Fruit fly (Drosophila melanogaster) whole organism, prepupa: ENCODE results near the gene Rcd-1.

ENCODE experiments used
- Blimp-1 ChIP-seq: fragments of 200-800 bp; sonication (Bioruptor generic); optimal IDR thresholded peaks from 3 replicates; lab custom pipeline; 2017; ENCODE audit warnings: missing biosample characterization, missing genetic modification characterization, mild to moderate bottlenecking, moderate library complexity, missing genetic modification reagents
- CG10631 ChIP-seq: fragments of 200-800 bp; sonication (Bioruptor generic); optimal IDR thresholded peaks from 2 replicates; lab custom pipeline; 2016; ENCODE audit warnings: missing biosample characterization, missing genetic modification characterization
- CG10669 ChIP-seq: fragments of 200-800 bp; sonication (Bioruptor generic); optimal IDR thresholded peaks from 3 replicates; lab custom pipeline; 2018; ENCODE audit warnings: missing biosample characterization, mild to moderate bottlenecking, missing genetic modification characterization, moderate library complexity
- CG11294 ChIP-seq: fragments of 200-800 bp; sonication (Bioruptor generic); IDR thresholded peaks from 2 replicates; pipeline ENCODE4 v1.3.6; 2022; ENCODE audit warnings: missing biosample characterization, missing genetic modification characterization
- CG11762 ChIP-seq: fragments of 200-800 bp; sonication (Bioruptor generic); optimal IDR thresholded peaks from 3 replicates; lab custom pipeline; 2016; ENCODE audit warnings: missing biosample characterization, missing genetic modification characterization; ENCODE audit not compliant: insufficient read depth
- CG11902 ChIP-seq: fragments of 200-800 bp; sonication (Bioruptor generic); optimal IDR thresholded peaks from 3 replicates; lab custom pipeline; 2016; ENCODE audit warnings: missing biosample characterization, missing genetic modification characterization
- CG15336 ChIP-seq: fragments of 200-800 bp; sonication (Bioruptor generic); IDR thresholded peaks from 2 replicates; pipeline ENCODE4 v1.3.6; 2022; ENCODE audit warnings: missing biosample characterization, missing genetic modification characterization
- CG16779 ChIP-seq: fragments of 200-800 bp; sonication (Bioruptor generic); optimal IDR thresholded peaks from 3 replicates; lab custom pipeline; 2017; ENCODE audit warnings: missing biosample characterization, mild to moderate bottlenecking, missing genetic modification characterization
- CG3032 ChIP-seq: fragments of 200-800 bp; optimal IDR thresholded peaks from 2 replicates; lab custom pipeline; 2019; ENCODE audit warnings: missing biosample characterization, mild to moderate bottlenecking, missing genetic modification characterization, moderate library complexity
- CG31627 ChIP-seq: fragments of 200-800 bp; sonication (Bioruptor generic); optimal IDR thresholded peaks from 3 replicates; lab custom pipeline; 2016; ENCODE audit warnings: missing biosample characterization, missing genetic modification characterization
- CG34406 ChIP-seq: fragments of 200-800 bp; sonication (Bioruptor generic); optimal IDR thresholded peaks from 3 replicates; lab custom pipeline; 2016; ENCODE audit warnings: missing biosample characterization, missing genetic modification characterization
- CG4318 ChIP-seq: fragments of 200-800 bp; sonication (Bioruptor generic); optimal IDR thresholded peaks from 3 replicates; lab custom pipeline; 2017; ENCODE audit warnings: missing biosample characterization, mild to moderate bottlenecking, missing genetic modification characterization
- CG6276 ChIP-seq: fragments of 200-800 bp; sonication (Bioruptor generic); optimal IDR thresholded peaks from 2 replicates; lab custom pipeline; 2017; ENCODE audit warnings: missing biosample characterization, mild to moderate bottlenecking, missing genetic modification characterization
- CG6792 ChIP-seq: fragments of 200-800 bp; sonication (Bioruptor generic); optimal IDR thresholded peaks from 3 replicates; lab custom pipeline; 2016; ENCODE audit warnings: missing biosample characterization, missing genetic modification characterization
- CG6808 ChIP-seq: fragments of 200-800 bp; sonication (Bioruptor generic); optimal IDR thresholded peaks from 3 replicates; lab custom pipeline; 2017; ENCODE audit warnings: missing biosample characterization, missing genetic modification characterization, mild to moderate bottlenecking, moderate library complexity, missing genetic modification reagents
- CG6854 ChIP-seq: fragments of 200-800 bp; sonication (Bioruptor generic); optimal IDR thresholded peaks from 2 replicates; lab custom pipeline; 2017; ENCODE audit warnings: missing biosample characterization, mild to moderate bottlenecking, missing genetic modification characterization
- CG8119 ChIP-seq: fragments of 200-800 bp; sonication (Bioruptor generic); IDR thresholded peaks from 3 replicates; pipeline ENCODE4 v1.3.6; 2022; ENCODE audit warnings: missing biosample characterization, missing genetic modification characterization
- CG8632 ChIP-seq: fragments of 200-800 bp; sonication (Bioruptor generic); optimal IDR thresholded peaks from 3 replicates; lab custom pipeline; 2016; ENCODE audit warnings: missing biosample characterization, missing genetic modification characterization
- Eip75B ChIP-seq: fragments of 200-800 bp; sonication (Bioruptor generic); optimal IDR thresholded peaks from 3 replicates; lab custom pipeline; 2016; ENCODE audit warnings: missing biosample characterization, missing genetic modification characterization
- Ets21C ChIP-seq: fragments of 200-800 bp; sonication (Bioruptor generic); optimal IDR thresholded peaks from 3 replicates; lab custom pipeline; 2016; ENCODE audit warnings: missing biosample characterization, missing genetic modification characterization
- Ets96B ChIP-seq: fragments of 200-800 bp; optimal IDR thresholded peaks from 2 replicates; lab custom pipeline; 2019; ENCODE audit warnings: missing biosample characterization, mild to moderate bottlenecking, missing genetic modification characterization, moderate library complexity
- Gug ChIP-seq: fragments of 200-800 bp; sonication (Bioruptor generic); IDR thresholded peaks from 2 replicates; pipeline ENCODE4 v1.3.6; 2022; ENCODE audit warnings: missing biosample characterization, missing genetic modification characterization
- Hr38 ChIP-seq: sonication (Bioruptor generic); optimal IDR thresholded peaks from 2 replicates; lab custom pipeline; 2016; ENCODE audit warnings: missing biosample characterization, missing genetic modification characterization
- Hr39 ChIP-seq: fragments of 200-800 bp; sonication (Bioruptor generic); optimal IDR thresholded peaks from 2 replicates; lab custom pipeline; 2016; ENCODE audit warnings: missing biosample characterization, missing genetic modification characterization
- Hr4 ChIP-seq: fragments of 200-800 bp; sonication (Bioruptor generic); optimal IDR thresholded peaks from 3 replicates; lab custom pipeline; 2016; ENCODE audit warnings: missing biosample characterization, missing genetic modification characterization
- Lpt ChIP-seq: fragments of 200-800 bp; sonication (Bioruptor generic); optimal IDR thresholded peaks from 3 replicates; lab custom pipeline; 2016; ENCODE audit warnings: missing biosample characterization, missing genetic modification characterization
- Met ChIP-seq: fragments of 200-800 bp; sonication (Bioruptor generic); optimal IDR thresholded peaks from 3 replicates; lab custom pipeline; 2016; ENCODE audit warnings: missing biosample characterization, missing genetic modification characterization
- OdsH ChIP-seq: fragments of 200-800 bp; sonication (Bioruptor generic); optimal IDR thresholded peaks from 3 replicates; lab custom pipeline; 2016; ENCODE audit warnings: missing biosample characterization, missing genetic modification characterization
- Sox102F ChIP-seq: fragments of 200-800 bp; sonication (Bioruptor generic); optimal IDR thresholded peaks from 2 replicates; lab custom pipeline; 2016; ENCODE audit warnings: missing biosample characterization, mild to moderate bottlenecking, missing genetic modification characterization
- Sox14 ChIP-seq: fragments of 200-800 bp; sonication (Bioruptor generic); optimal IDR thresholded peaks from 3 replicates; lab custom pipeline; 2016; ENCODE audit warnings: missing biosample characterization, missing genetic modification characterization
- Sox15 ChIP-seq: fragments of 200-800 bp; sonication (Bioruptor generic); optimal IDR thresholded peaks from 3 replicates; lab custom pipeline; 2016; ENCODE audit warnings: missing biosample characterization, missing genetic modification characterization
- dsx ChIP-seq: fragments of 200-800 bp; optimal IDR thresholded peaks from 3 replicates; lab custom pipeline; 2019; ENCODE audit warnings: missing biosample characterization, mild to moderate bottlenecking, missing genetic modification characterization, moderate library complexity; ENCODE audit not compliant: poor library complexity, severe bottlenecking
- eg ChIP-seq: fragments of 200-800 bp; sonication (Bioruptor generic); IDR thresholded peaks from 3 replicates; pipeline ENCODE4 v1.3.6; 2022; ENCODE audit warnings: missing biosample characterization, missing genetic modification characterization
- esn ChIP-seq: fragments of 200-800 bp; sonication (Bioruptor generic); optimal IDR thresholded peaks from 2 replicates; lab custom pipeline; 2016; ENCODE audit warnings: missing biosample characterization, mild to moderate bottlenecking, missing genetic modification characterization, moderate library complexity
- fd85E ChIP-seq: fragments of 200-800 bp; sonication (Bioruptor generic); optimal IDR thresholded peaks from 3 replicates; lab custom pipeline; 2016; ENCODE audit warnings: missing biosample characterization, missing genetic modification characterization
- fkh ChIP-seq: fragments of 200-800 bp; sonication (Bioruptor generic); optimal IDR thresholded peaks from 3 replicates; lab custom pipeline; 2017; ENCODE audit warnings: missing biosample characterization, mild to moderate bottlenecking, missing genetic modification characterization, moderate library complexity
- salr ChIP-seq, 2 experiments: fragments of 200-800 bp; sonication (Bioruptor generic); optimal IDR thresholded peaks; 3 replicates each; lab custom pipeline; 2016 to 2018; ENCODE audit warnings: missing biosample characterization in 2 of 2, missing genetic modification characterization in 2 of 2, mild to moderate bottlenecking in 1 of 2
- spab ChIP-seq: fragments of 200-800 bp; sonication (Bioruptor generic); optimal IDR thresholded peaks from 2 replicates; lab custom pipeline; 2017; ENCODE audit warnings: missing biosample characterization, mild to moderate bottlenecking, missing genetic modification characterization, missing genetic modification reagents
- ss ChIP-seq, 2 experiments: fragments of 200-800 bp; sonication (Bioruptor generic); optimal IDR thresholded peaks; 2 replicates in 1 of 2; 3 replicates in 1 of 2; lab custom pipeline; 2017 to 2018; ENCODE audit warnings: mild to moderate bottlenecking in 2 of 2, missing biosample characterization in 2 of 2, missing genetic modification characterization in 2 of 2, moderate library complexity in 1 of 2
- svp ChIP-seq: fragments of 200-800 bp; sonication (Bioruptor generic); peaks from one replicate; lab custom pipeline; 2016; ENCODE audit warnings: missing biosample characterization, missing genetic modification characterization
- vri ChIP-seq: fragments of 200-800 bp; sonication (Bioruptor generic); optimal IDR thresholded peaks from 3 replicates; lab custom pipeline; 2016; ENCODE audit warnings: missing biosample characterization, mild to moderate bottlenecking, missing genetic modification characterization

The Rcd-1 gene

dm6 chrX:19597684-19598363, 40.7 kb upstream of the Rcd-1 start, which contains the start of gene RpS10b (continued):
- TF ChIP-seq CG15336 (GFP tag; lab: Robert Waterston, UW) (peak; percentile 45), Met (GFP tag; lab: Kevin White, UChicago) (peak; percentile 90), Lpt (GFP tag; lab: Kevin White, UChicago) (peak; percentile 51), Blimp-1 (GFP tag; lab: Kevin White, UChicago) (peak; percentile 81), Hr4 (peak; percentile 22), OdsH (GFP tag; lab: Kevin White, UChicago) (peak; percentile 76), CG3032 (tag; lab: Kevin White, UChicago) (peak; percentile 47), vri (peak; percentile 84), Ets21C (GFP tag; lab: Kevin White, UChicago) (peak; percentile 50)
- TF ChIP-seq, all 60 proteins: peak for 53

- TF ChIP-seq fd85E (GFP tag; lab: Kevin White, UChicago) = no peak
- no peak for TF ChIP-seq CG16779
- TF ChIP-seq Sox102F (GFP tag; lab: Kevin White, UChicago) = no peak
- no peak for TF ChIP-seq spab (GFP tag; lab: Kevin White, UChicago)
- no peak for TF ChIP-seq Hr38 (GFP tag; lab: Kevin White, UChicago)
- no peak for TF ChIP-seq CG10631 (GFP tag; lab: Kevin White, UChicago)
- no peak for TF ChIP-seq CG10669 (GFP tag; lab: Kevin White, UChicago)
- TF ChIP-seq salr (GFP tag; optimal IDR thresholded peaks at IDR 0.05; lab: Kevin White, UChicago) = no peak
- no peak for TF ChIP-seq ss (GFP tag; optimal IDR thresholded peaks at IDR 0.05; lab: Kevin White, UChicago)
- TF ChIP-seq Sox15 (GFP tag; lab: Kevin White, UChicago) = no peak
- no peak for TF ChIP-seq vri
These were observed 40.1 kb upstream of the Rcd-1 start for dm6 chrX:19598503-19598902.

- no peak for TF ChIP-seq CG11294 (GFP tag; lab: Robert Waterston, UW)
- TF ChIP-seq CG6854 (GFP tag; lab: Kevin White, UChicago) = no peak
- peak; percentile 12 for TF ChIP-seq CG3032 (tag; lab: Kevin White, UChicago)
- TF ChIP-seq eg (GFP tag; lab: Robert Waterston, UW) = no peak
- peak; percentile 2 for TF ChIP-seq fkh (GFP tag; lab: Kevin White, UChicago)
- peak; percentile 22 for TF ChIP-seq svp (GFP tag; lab: Kevin White, UChicago)
- no peak for TF ChIP-seq CG34406 (GFP tag; lab: Kevin White, UChicago)
These were observed 36.9 kb upstream of the Rcd-1 start, which contains the start of gene CG14220 for dm6 chrX:19601644-19602043. Gene CG14220 (minus strand): TSS chrX:19601851.

- TF ChIP-seq CG8119 (GFP tag; lab: Robert Waterston, UW) (no peak), fkh (GFP tag; lab: Kevin White, UChicago) (peak; percentile 9)
These were observed 36.1 kb upstream of the Rcd-1 start for dm6 chrX:19602483-19602882.

- peak; percentile 54 for TF ChIP-seq CG6808 (GFP tag; lab: Kevin White, UChicago)
- TF ChIP-seq CG4318 (GFP tag; lab: Kevin White, UChicago) = peak; percentile 65
- TF ChIP-seq Hr4 = peak; percentile 85
- no peak for TF ChIP-seq Ets21C (GFP tag; lab: Kevin White, UChicago)
- TF ChIP-seq spab (GFP tag; lab: Kevin White, UChicago) = peak; percentile 54
- TF ChIP-seq CG6792 = peak; percentile 65
- TF ChIP-seq CG8632 = peak; percentile 21
- TF ChIP-seq CG6276 (GFP tag; lab: Kevin White, UChicago) = peak; percentile 61
- peak; percentile 68 for TF ChIP-seq Ets96B (tag; lab: Kevin White, UChicago)
- TF ChIP-seq CG10631 (GFP tag; lab: Kevin White, UChicago) = peak; percentile 81
- peak; percentile 80 for TF ChIP-seq Eip75B (GFP tag; lab: Kevin White, UChicago)
- peak; percentile 68 for TF ChIP-seq CG3032 (tag; lab: Kevin White, UChicago)
- TF ChIP-seq CG11902 (GFP tag; lab: Kevin White, UChicago) = peak; percentile 58
- peak; percentile 43 for TF ChIP-seq CG31627
- TF ChIP-seq dsx (GFP tag; lab: Kevin White, UChicago) = peak; percentile 66
- peak; percentile 40 for TF ChIP-seq CG11762 (GFP tag; lab: Kevin White, UChicago)
- TF ChIP-seq svp (GFP tag; lab: Kevin White, UChicago) = peak; percentile 74
- peak; percentile 76 for TF ChIP-seq Gug (GFP tag; lab: Robert Waterston, UW)
- TF ChIP-seq esn (GFP tag; lab: Kevin White, UChicago) = peak; percentile 64
- TF ChIP-seq CG34406 (GFP tag; lab: Kevin White, UChicago) = peak; percentile 44
- TF ChIP-seq Hr39 (GFP tag; lab: Kevin White, UChicago) = peak; percentile 48
- TF ChIP-seq CG10669 (GFP tag; lab: Kevin White, UChicago) = peak; percentile 61
- TF ChIP-seq Sox14 = peak; percentile 69
These were observed 34.6 kb upstream of the Rcd-1 start for dm6 chrX:19603953-19604352.
